Worm (Caenorhabditis elegans) whole organism, mixed stage, embryonic: Measurements from ENCODE around the gene F26F2.10.

Experiments used
- lin-13 ChIP-seq: fragments of 150-350 bp; optimal IDR thresholded peaks from 2 replicates; lab custom pipeline; 2014; ENCODE audit warnings: missing biosample characterization, missing genetic modification characterization
- lsy-2 ChIP-seq: fragments of 150-350 bp; optimal IDR thresholded peaks from 2 replicates; lab custom pipeline; 2014; ENCODE audit warnings: missing biosample characterization, missing genetic modification characterization
- snpc-4 ChIP-seq: fragments of 150-350 bp; optimal IDR thresholded peaks from 2 replicates; lab custom pipeline; 2014; ENCODE audit warnings: missing biosample characterization, missing genetic modification characterization
- unc-62 ChIP-seq: fragments of 150-350 bp; optimal IDR thresholded peaks from 2 replicates; lab custom pipeline; 2014; ENCODE audit warnings: missing biosample characterization, missing genetic modification reagents, missing genetic modification characterization

DNA sequence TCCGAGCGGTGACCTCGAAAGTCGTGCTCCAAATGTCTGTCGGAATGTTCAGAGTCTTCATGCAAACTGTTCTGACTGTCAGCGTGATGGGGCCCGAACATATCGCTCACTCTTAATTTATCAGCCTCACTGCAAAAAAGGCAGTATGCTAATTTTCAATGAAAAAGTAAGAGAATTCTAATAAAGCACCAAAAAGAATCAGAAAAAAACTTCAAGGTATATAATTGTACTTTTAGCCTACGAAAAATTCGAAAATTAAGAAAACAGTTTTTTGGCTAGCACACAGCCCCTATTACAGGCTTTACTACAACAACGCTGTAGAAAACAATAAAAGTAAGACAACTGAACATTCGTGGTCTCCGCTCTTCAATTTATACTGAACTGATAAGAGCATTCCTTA lies 32.9 kb downstream of the F26F2.10 start, which contains the start of gene F26F2.1:
- TF ChIP-seq unc-62 (GFP tag; lab: Kevin White, UChicago) (no peak), snpc-4 (tag; lab: Kevin White, UChicago) (no peak), lin-13 (tag; lab: Kevin White, UChicago) (no peak), lsy-2 (tag; lab: Kevin White, UChicago) (no peak)
